Worm (Caenorhabditis elegans) whole organism, young adult: ENCODE measurements around the gene F10E9.12.

ENCODE experiments used
- B0019.2 ChIP-seq: fragments of 200-800 bp; sonication (Bioruptor generic); conservative IDR thresholded peaks from 2 replicates; pipeline ENCODE4 v1.3.6; 2022; ENCODE audit warnings: missing genetic modification reagents, missing genetic modification characterization, missing compliant biosample characterization
- D2030.7 ChIP-seq: fragments of 200-800 bp; sonication (Bioruptor generic); IDR thresholded peaks from 2 replicates; pipeline ENCODE4 v1.3.6; 2022; ENCODE audit warnings: missing genetic modification reagents, missing genetic modification characterization, missing compliant biosample characterization
- F33H1.4 ChIP-seq: fragments of 200-800 bp; sonication (Bioruptor generic); IDR thresholded peaks from 2 replicates; pipeline ENCODE4 v1.3.6; 2022; ENCODE audit warnings: missing genetic modification reagents, missing genetic modification characterization, missing compliant biosample characterization
- F39B2.1 ChIP-seq: fragments of 200-800 bp; sonication (Bioruptor generic); IDR thresholded peaks from 2 replicates; pipeline ENCODE4 v1.3.6; 2022; ENCODE audit warnings: missing genetic modification reagents, missing genetic modification characterization, missing compliant biosample characterization
- F52B5.7 ChIP-seq: sonication (generic microtip); optimal IDR thresholded peaks from 2 replicates; lab custom pipeline; 2016; ENCODE audit warnings: mild to moderate bottlenecking, missing genetic modification characterization, missing compliant biosample characterization
- T26A5.8 ChIP-seq: sonication (generic microtip); optimal IDR thresholded peaks from 2 replicates; lab custom pipeline; 2016; ENCODE audit warnings: missing genetic modification characterization, missing compliant biosample characterization
- Y56A3A.18 ChIP-seq: fragments of 200-800 bp; sonication (Bioruptor generic); IDR thresholded peaks from 2 replicates; pipeline ENCODE4 v1.3.6; 2022; ENCODE audit warnings: missing genetic modification reagents, missing genetic modification characterization, missing compliant biosample characterization
- Y67H2A.10 ChIP-seq: fragments of 200-800 bp; sonication (Bioruptor generic); conservative IDR thresholded peaks from 2 replicates; pipeline ENCODE4 v1.3.6; 2022; ENCODE audit warnings: missing genetic modification reagents, missing genetic modification characterization, missing compliant biosample characterization
- aptf-2 ChIP-seq: fragments of 200-800 bp; sonication (Bioruptor generic); conservative IDR thresholded peaks from 2 replicates; pipeline ENCODE4 v1.3.6; 2022; ENCODE audit warnings: missing genetic modification reagents, missing genetic modification characterization, missing compliant biosample characterization
- atf-7 ChIP-seq: sonication (generic microtip); optimal IDR thresholded peaks from 2 replicates; lab custom pipeline; 2017; ENCODE audit warnings: mild to moderate bottlenecking, missing genetic modification characterization, missing compliant biosample characterization
- athp-1 ChIP-seq: sonication (generic microtip); optimal IDR thresholded peaks from 2 replicates; lab custom pipeline; 2017; ENCODE audit warnings: mild to moderate bottlenecking, missing genetic modification characterization, missing compliant biosample characterization
- attf-3 ChIP-seq: fragments of 200-800 bp; sonication (Bioruptor generic); conservative IDR thresholded peaks from 2 replicates; pipeline ENCODE4 v1.3.6; 2022; ENCODE audit warnings: missing genetic modification reagents, missing genetic modification characterization, missing compliant biosample characterization
- bed-2 ChIP-seq: fragments of 200-800 bp; sonication (Bioruptor generic); IDR thresholded peaks from 2 replicates; pipeline ENCODE4 v1.3.6; 2022; ENCODE audit warnings: missing genetic modification reagents, missing genetic modification characterization, missing compliant biosample characterization
- chd-7 ChIP-seq: sonication (generic microtip); optimal IDR thresholded peaks from 2 replicates; lab custom pipeline; 2016; ENCODE audit warnings: mild to moderate bottlenecking, missing genetic modification characterization, moderate library complexity, missing compliant biosample characterization
- efl-1 ChIP-seq: fragments of 150-350 bp; optimal IDR thresholded peaks from 2 replicates; lab custom pipeline; 2014; ENCODE audit warnings: missing biosample characterization, missing genetic modification reagents, missing genetic modification characterization
- ekl-4 ChIP-seq: fragments of 200-800 bp; sonication (Bioruptor generic); IDR thresholded peaks from 2 replicates; pipeline ENCODE4 v1.3.6; 2022; ENCODE audit warnings: missing genetic modification reagents, missing genetic modification characterization, missing compliant biosample characterization
- fkh-3 ChIP-seq: sonication (generic microtip); optimal IDR thresholded peaks from 2 replicates; lab custom pipeline; 2016; ENCODE audit warnings: mild to moderate bottlenecking, missing genetic modification characterization, missing compliant biosample characterization
- hlh-26 ChIP-seq: fragments of 200-800 bp; sonication (Bioruptor generic); conservative IDR thresholded peaks from 2 replicates; pipeline ENCODE4 v1.3.6; 2022; ENCODE audit warnings: missing genetic modification reagents, missing genetic modification characterization, missing compliant biosample characterization
- hmg-1.2 ChIP-seq: fragments of 200-800 bp; sonication (Bioruptor generic); IDR thresholded peaks from 2 replicates; pipeline ENCODE4 v1.3.6; 2022; ENCODE audit warnings: missing genetic modification reagents, missing genetic modification characterization, missing compliant biosample characterization
- hsf-1 ChIP-seq: fragments of 200-800 bp; sonication (Bioruptor generic); IDR thresholded peaks from 2 replicates; pipeline ENCODE4 v1.3.6; 2022; ENCODE audit warnings: missing genetic modification reagents, missing genetic modification characterization, missing compliant biosample characterization
- lin-35 ChIP-seq, 3 experiments: fragments of 150-350 bp in 2 of 3; sonication (generic microtip) in 1 of 3; optimal IDR thresholded peaks; 2 replicates each; lab custom pipeline; 2014 to 2018; ENCODE audit warnings: missing biosample characterization in 3 of 3, missing genetic modification characterization in 3 of 3, missing genetic modification reagents in 3 of 3
- madf-10 ChIP-seq: sonication (generic microtip); optimal IDR thresholded peaks from 2 replicates; lab custom pipeline; 2016; ENCODE audit warnings: mild to moderate bottlenecking, missing genetic modification characterization, missing compliant biosample characterization
- madf-6 ChIP-seq: fragments of 200-800 bp; sonication (Bioruptor generic); IDR thresholded peaks from 2 replicates; pipeline ENCODE4 v1.3.6; 2022; ENCODE audit warnings: missing genetic modification reagents, missing genetic modification characterization, missing compliant biosample characterization
- mcd-1 ChIP-seq: fragments of 200-800 bp; sonication (Bioruptor generic); IDR thresholded peaks from 2 replicates; pipeline ENCODE4 v1.3.6; 2022; ENCODE audit warnings: missing genetic modification reagents, missing genetic modification characterization, missing compliant biosample characterization
- mes-4 ChIP-seq: sonication (generic microtip); optimal IDR thresholded peaks from 2 replicates; lab custom pipeline; 2016; ENCODE audit warnings: missing genotype, missing genetic modification characterization, missing compliant biosample characterization
- nfya-2 ChIP-seq: fragments of 200-800 bp; sonication (Bioruptor generic); IDR thresholded peaks from 2 replicates; pipeline ENCODE4 v1.3.6; 2022; ENCODE audit warnings: missing genetic modification reagents, missing genetic modification characterization, missing compliant biosample characterization
- nfyb-1 ChIP-seq: fragments of 200-800 bp; sonication (Bioruptor generic); IDR thresholded peaks from 2 replicates; pipeline ENCODE4 v1.3.6; 2022; ENCODE audit warnings: missing genetic modification reagents, missing genetic modification characterization, missing compliant biosample characterization
- nhr-179 ChIP-seq: sonication (generic microtip); optimal IDR thresholded peaks from 2 replicates; lab custom pipeline; 2016; ENCODE audit warnings: mild to moderate bottlenecking, missing genetic modification characterization, missing compliant biosample characterization
- rcor-1 ChIP-seq: fragments of 200-800 bp; sonication (Bioruptor generic); IDR thresholded peaks from 2 replicates; pipeline ENCODE4 v1.3.6; 2022; ENCODE audit warnings: missing genetic modification reagents, missing genetic modification characterization, missing compliant biosample characterization
- repo-1 ChIP-seq: sonication (generic microtip); optimal IDR thresholded peaks from 2 replicates; lab custom pipeline; 2017; ENCODE audit warnings: mild to moderate bottlenecking, missing genetic modification characterization, missing compliant biosample characterization
- snpc-3.4 ChIP-seq: sonication (generic microtip); optimal IDR thresholded peaks from 2 replicates; lab custom pipeline; 2017; ENCODE audit warnings: missing genetic modification characterization, mild to moderate bottlenecking, missing compliant biosample characterization, antibody characterized with exemption, moderate library complexity, missing genotype, missing genetic modification reagents
- xnd-1 ChIP-seq: sonication (generic microtip); optimal IDR thresholded peaks from 2 replicates; lab custom pipeline; 2016; ENCODE audit warnings: missing genotype, missing genetic modification reagents, missing genetic modification characterization, missing compliant biosample characterization
- zim-3 ChIP-seq: sonication (generic microtip); optimal IDR thresholded peaks from 2 replicates; lab custom pipeline; 2017; ENCODE audit warnings: mild to moderate bottlenecking, missing genetic modification characterization, moderate library complexity, missing compliant biosample characterization
- ztf-18 ChIP-seq: sonication (generic microtip); optimal IDR thresholded peaks from 2 replicates; lab custom pipeline; 2016; ENCODE audit warnings: missing genotype, mild to moderate bottlenecking, missing genetic modification characterization, missing compliant biosample characterization
- ztf-25 ChIP-seq: fragments of 200-800 bp; sonication (Bioruptor generic); IDR thresholded peaks from 2 replicates; pipeline ENCODE4 v1.3.6; 2022; ENCODE audit warnings: missing genetic modification reagents, missing genetic modification characterization, missing compliant biosample characterization

F10E9.12 gene

DNA sequence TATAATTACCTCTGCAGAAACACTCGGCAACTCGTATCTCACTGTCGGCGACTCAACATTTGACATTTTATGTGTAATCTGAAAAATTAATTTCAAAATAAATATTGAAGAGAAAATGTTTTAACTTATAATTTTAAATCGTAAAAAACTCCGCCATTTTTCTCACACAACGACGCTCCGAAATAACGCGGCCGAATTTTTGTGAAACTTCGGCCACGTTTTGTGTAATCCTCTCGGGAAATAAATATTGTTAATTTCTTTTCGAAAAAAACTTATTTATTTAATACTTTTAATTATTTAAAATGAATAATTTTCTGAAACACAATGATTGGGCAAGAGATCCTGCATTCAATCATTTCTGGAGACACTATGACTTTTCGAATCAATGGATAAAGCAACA, 17.0 kb upstream of the F10E9.12 start, which contains the start of the genes F10E9.7 and F10E9.5 (continued):
- TF ChIP-seq mcd-1 (GFP tag; lab: Robert Waterston, UW) (peak; percentile 73; the same call in 1 of the 2 replicates), B0019.2 (GFP tag; lab: Robert Waterston, UW) (peak; percentile 73), snpc-3.4 (tag; lab: Kevin White, UChicago) (peak; percentile 66), nhr-179 (tag; lab: Kevin White, UChicago) (no peak), atf-7 (peak; percentile 76), rcor-1 (peak; percentile 72), T26A5.8 (tag; lab: Kevin White, UChicago) (no peak), aptf-2 (GFP tag; lab: Robert Waterston, UW) (peak; percentile 84), F52B5.7 (tag; lab: Kevin White, UChicago) (no peak), ztf-18 (peak; percentile 22), lin-35 (GFP tag; optimal IDR thresholded peaks at IDR 0.05; lab: Kevin White, UChicago) (peak in 1 of 3 experiments; percentile 83), athp-1 (tag; lab: Kevin White, UChicago) (peak; percentile 37), bed-2 (GFP tag; lab: Robert Waterston, UW) (peak; percentile 62; the same call in 1 of the 2 replicates), nfyb-1 (GFP tag; lab: Robert Waterston, UW) (peak; percentile 56; the same call in 1 of the 2 replicates), fkh-3 (tag; lab: Kevin White, UChicago) (no peak), D2030.7 (peak; percentile 67)

DNA sequence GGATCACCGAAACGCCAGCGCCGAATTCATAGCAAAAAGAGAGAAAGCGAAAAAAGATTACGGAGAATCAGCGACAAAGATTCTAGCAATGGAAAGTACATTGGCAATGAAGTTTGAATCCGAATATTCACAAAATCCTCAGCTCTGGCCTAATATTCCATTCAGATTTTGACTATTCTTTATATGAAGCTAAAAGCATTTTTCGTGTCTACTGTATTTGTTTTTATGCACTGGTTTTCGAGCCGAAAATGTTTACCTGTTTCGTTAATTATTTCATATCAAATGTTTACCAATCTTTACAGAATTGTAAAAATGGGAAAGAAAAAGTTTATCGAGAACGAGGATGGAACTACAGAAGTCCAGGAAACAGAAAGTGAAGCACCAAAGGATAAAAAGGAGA, 16.1 kb upstream of the F10E9.12 start, which contains the start of gene F10E9.4:
TSS of gene F10E9.4 (plus strand) at position 301 of the 400 bp plus-strand sequence.
- no peak for TF ChIP-seq ztf-25
- no peak for TF ChIP-seq efl-1
- TF ChIP-seq hmg-1.2 (GFP tag; lab: Robert Waterston, UW), result no peak
- TF ChIP-seq hsf-1 (GFP tag; lab: Robert Waterston, UW), result no peak

DNA sequence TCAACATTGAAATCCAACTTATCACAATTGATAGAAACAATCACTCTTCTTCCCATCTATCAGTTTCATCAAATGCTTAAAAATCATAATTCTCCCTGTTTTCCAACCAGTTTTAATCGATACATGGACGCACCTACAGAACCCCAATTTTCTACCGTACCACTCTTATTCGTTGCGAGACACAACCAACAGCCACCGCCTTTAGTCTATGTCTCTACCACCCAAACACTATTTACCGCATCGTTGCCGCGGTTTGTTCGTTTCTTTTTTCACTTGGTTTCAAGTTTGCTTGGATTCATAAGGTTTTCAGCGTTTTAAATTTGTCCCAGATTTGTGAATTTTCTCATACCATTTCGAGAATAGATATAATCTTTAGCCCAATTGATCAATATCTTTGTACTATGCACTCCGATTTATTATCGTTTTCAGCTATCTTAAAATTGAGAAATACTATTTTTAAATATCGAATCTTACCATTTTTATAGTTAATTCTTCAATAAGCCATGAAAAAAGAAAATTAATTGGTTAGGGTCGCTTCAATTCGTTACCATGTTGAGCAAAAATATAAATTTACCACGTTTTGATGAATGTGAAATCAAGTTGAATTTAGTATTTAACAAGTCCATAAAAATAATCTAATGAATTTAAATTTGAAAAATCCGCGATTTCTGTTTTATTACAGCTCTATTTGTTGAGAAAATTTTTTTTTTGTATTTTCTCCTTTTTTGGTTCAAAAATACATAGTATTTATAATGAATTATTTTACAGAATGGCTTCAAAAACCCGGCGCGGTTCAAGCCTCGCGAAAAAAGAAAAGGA, 13.9 kb upstream of the F10E9.12 start, which contains the start of gene F10E9.3:
TSS of gene F10E9.3 (plus strand) at position 769 of the 819 bp plus-strand sequence.
- TF ChIP-seq madf-6 (GFP tag; lab: Robert Waterston, UW), result no peak
- no peak for TF ChIP-seq xnd-1 (tag; lab: Kevin White, UChicago)
- TF ChIP-seq nfya-2 (GFP tag; lab: Robert Waterston, UW), result no peak
- TF ChIP-seq F33H1.4 (GFP tag; lab: Robert Waterston, UW), result 0 out of 2 replicates have a peak, but pooled peaks have one; percentile 12
- no peak for TF ChIP-seq hlh-26 (GFP tag; lab: Robert Waterston, UW)
- TF ChIP-seq repo-1 (tag; lab: Kevin White, UChicago), result no peak

DNA sequence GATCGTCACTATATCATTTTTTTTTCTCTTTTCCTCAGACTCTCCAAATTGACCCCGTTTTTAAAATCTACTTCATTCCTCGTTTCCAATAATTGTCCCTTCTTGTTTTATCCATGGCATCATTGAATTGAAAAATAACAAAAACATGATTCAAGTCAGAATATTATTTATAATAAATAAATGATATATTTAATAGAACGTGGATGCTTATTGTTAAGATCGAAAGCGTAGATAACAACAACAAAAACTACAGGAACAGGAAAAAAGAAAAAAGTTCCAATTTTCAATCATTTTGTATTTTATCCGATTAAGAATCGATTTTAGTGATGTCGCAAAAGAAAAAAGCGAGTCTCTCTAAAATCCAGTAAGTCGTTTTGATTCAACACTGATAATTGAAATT, 11.9 kb upstream of the F10E9.12 start, which contains the start of gene F10E9.2:
TSS of gene F10E9.2 (plus strand) at position 301 of the 400 bp plus-strand sequence.
- TF ChIP-seq zim-3 (tag; lab: Kevin White, UChicago) (no peak), ekl-4 (no peak), fkh-3 (tag; lab: Kevin White, UChicago) (no peak), chd-7 (tag; lab: Kevin White, UChicago) (no peak), attf-3 (GFP tag; lab: Robert Waterston, UW) (no peak), F39B2.1 (GFP tag; lab: Robert Waterston, UW) (no peak), Y67H2A.10 (GFP tag; lab: Robert Waterston, UW) (no peak), madf-10 (tag; lab: Kevin White, UChicago) (no peak), mes-4 (tag; lab: Kevin White, UChicago) (no peak), Y56A3A.18 (GFP tag; lab: Robert Waterston, UW) (no peak)
